Worm (Caenorhabditis elegans): ENCODE data around the gene C43D7.8.

DNA sequence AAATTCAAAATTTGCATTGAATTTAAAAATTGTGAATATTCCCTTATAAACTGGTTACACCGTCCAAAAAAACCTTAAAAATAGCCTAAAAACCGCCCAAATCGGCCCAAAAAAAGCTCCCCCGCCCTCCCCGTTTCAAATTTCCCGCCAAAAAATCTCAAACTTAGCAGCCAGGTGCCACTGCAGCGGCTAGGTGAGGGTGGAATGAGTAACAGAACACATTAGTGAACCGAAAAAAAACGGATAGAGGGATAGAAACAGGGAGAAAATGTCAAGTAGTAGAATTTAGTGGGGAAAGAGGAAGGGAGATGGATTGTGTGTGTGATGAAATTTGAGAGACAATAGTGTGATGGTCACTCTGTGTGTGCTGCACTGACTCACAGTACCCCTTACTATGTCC lies 40.7 kb upstream of the C43D7.8 start:
- TF ChIP-seq mab-5 (tag; optimal IDR thresholded peaks at IDR 0.05) (no peak), unc-39 (tag; optimal IDR thresholded peaks at IDR 0.05) (no peak), nhr-12 (tag; optimal IDR thresholded peaks at IDR 0.05) (no peak), pha-4 (tag; optimal IDR thresholded peaks at IDR 0.05) (no peak), unc-62 (GFP tag; optimal IDR thresholded peaks at IDR 0.05) (no peak), flh-1 (GFP tag; optimal IDR thresholded peaks at IDR 0.05) (no peak), nhr-237 (tag; optimal IDR thresholded peaks at IDR 0.05) (no peak), zip-8 (tag; optimal IDR thresholded peaks at IDR 0.05) (no peak), nhr-76 (tag; optimal IDR thresholded peaks at IDR 0.05) (no peak), ztf-11 (tag; optimal IDR thresholded peaks at IDR 0.05) (no peak), elt-3 (tag; optimal IDR thresholded peaks at IDR 0.05) (no peak)

Measured in whole organism, mixed stage, embryonic.